Worm (Caenorhabditis elegans) whole organism, young adult: Measurements from ENCODE around the gene sra-7.

Source experiments
- B0035.1 ChIP-seq: sonication (generic microtip); optimal IDR thresholded peaks from 2 replicates; lab custom pipeline; 2016; ENCODE audit warnings: missing genetic modification characterization, mild to moderate bottlenecking, missing compliant biosample characterization, missing genotype, missing genetic modification reagents
- D2030.7 ChIP-seq: fragments of 200-800 bp; sonication (Bioruptor generic); IDR thresholded peaks from 2 replicates; pipeline ENCODE4 v1.3.6; 2022; ENCODE audit warnings: missing genetic modification reagents, missing genetic modification characterization, missing compliant biosample characterization
- F22D6.2 ChIP-seq: sonication (generic microtip); optimal IDR thresholded peaks from 2 replicates; lab custom pipeline; 2016; ENCODE audit warnings: mild to moderate bottlenecking, missing genetic modification characterization, missing compliant biosample characterization
- F39B2.1 ChIP-seq: fragments of 200-800 bp; sonication (Bioruptor generic); IDR thresholded peaks from 2 replicates; pipeline ENCODE4 v1.3.6; 2022; ENCODE audit warnings: missing genetic modification reagents, missing genetic modification characterization, missing compliant biosample characterization
- K11D2.4 ChIP-seq: fragments of 200-800 bp; sonication (Bioruptor generic); IDR thresholded peaks from 2 replicates; pipeline ENCODE4 v1.3.6; 2022; ENCODE audit warnings: missing genetic modification reagents, missing genetic modification characterization, missing compliant biosample characterization
- Y56A3A.18 ChIP-seq: fragments of 200-800 bp; sonication (Bioruptor generic); IDR thresholded peaks from 2 replicates; pipeline ENCODE4 v1.3.6; 2022; ENCODE audit warnings: missing genetic modification reagents, missing genetic modification characterization, missing compliant biosample characterization
- Y79H2A.3 ChIP-seq: fragments of 200-800 bp; sonication (Bioruptor generic); conservative IDR thresholded peaks from 2 replicates; pipeline ENCODE4 v1.3.6; 2022; ENCODE audit warnings: missing genetic modification reagents, missing genetic modification characterization, missing compliant biosample characterization
- aptf-3 ChIP-seq: fragments of 200-800 bp; sonication (Bioruptor generic); IDR thresholded peaks from 2 replicates; pipeline ENCODE4 v1.3.6; 2022; ENCODE audit warnings: missing genetic modification characterization, missing compliant biosample characterization
- atf-7 ChIP-seq: sonication (generic microtip); optimal IDR thresholded peaks from 2 replicates; lab custom pipeline; 2017; ENCODE audit warnings: mild to moderate bottlenecking, missing genetic modification characterization, missing compliant biosample characterization
- attf-5 ChIP-seq: fragments of 200-800 bp; sonication (Bioruptor generic); optimal IDR thresholded peaks from 2 replicates; lab custom pipeline; 2018; ENCODE audit warnings: mild to moderate bottlenecking, missing genetic modification characterization, missing compliant biosample characterization
- attf-6 ChIP-seq: fragments of 200-800 bp; sonication (Bioruptor generic); IDR thresholded peaks from 2 replicates; pipeline ENCODE4 v1.3.6; 2022; ENCODE audit warnings: missing genetic modification reagents, missing genetic modification characterization, missing compliant biosample characterization
- cebp-2 ChIP-seq: fragments of 200-800 bp; sonication (Bioruptor generic); IDR thresholded peaks from 2 replicates; pipeline ENCODE4 v1.3.6; 2022; ENCODE audit warnings: missing genetic modification characterization, missing compliant biosample characterization
- chd-7 ChIP-seq: sonication (generic microtip); optimal IDR thresholded peaks from 2 replicates; lab custom pipeline; 2016; ENCODE audit warnings: mild to moderate bottlenecking, missing genetic modification characterization, moderate library complexity, missing compliant biosample characterization
- egl-44 ChIP-seq: fragments of 200-800 bp; sonication (Bioruptor generic); IDR thresholded peaks from 2 replicates; pipeline ENCODE4 v1.3.6; 2022; ENCODE audit warnings: missing genetic modification reagents, missing genetic modification characterization, missing compliant biosample characterization
- hmg-1.2 ChIP-seq: fragments of 200-800 bp; sonication (Bioruptor generic); IDR thresholded peaks from 2 replicates; pipeline ENCODE4 v1.3.6; 2022; ENCODE audit warnings: missing genetic modification reagents, missing genetic modification characterization, missing compliant biosample characterization
- hmg-20 ChIP-seq: fragments of 200-800 bp; sonication (Bioruptor generic); IDR thresholded peaks from 2 replicates; pipeline ENCODE4 v1.3.6; 2022; ENCODE audit warnings: missing genetic modification reagents, missing genetic modification characterization, missing compliant biosample characterization
- madf-3 ChIP-seq: fragments of 200-800 bp; sonication (Bioruptor generic); IDR thresholded peaks from 2 replicates; pipeline ENCODE4 v1.3.6; 2022; ENCODE audit warnings: missing genetic modification reagents, missing genetic modification characterization, missing compliant biosample characterization
- madf-6 ChIP-seq: fragments of 200-800 bp; sonication (Bioruptor generic); IDR thresholded peaks from 2 replicates; pipeline ENCODE4 v1.3.6; 2022; ENCODE audit warnings: missing genetic modification reagents, missing genetic modification characterization, missing compliant biosample characterization
- mes-4 ChIP-seq: sonication (generic microtip); optimal IDR thresholded peaks from 2 replicates; lab custom pipeline; 2016; ENCODE audit warnings: missing genotype, missing genetic modification characterization, missing compliant biosample characterization
- nfyb-1 ChIP-seq: fragments of 200-800 bp; sonication (Bioruptor generic); IDR thresholded peaks from 2 replicates; pipeline ENCODE4 v1.3.6; 2022; ENCODE audit warnings: missing genetic modification reagents, missing genetic modification characterization, missing compliant biosample characterization
- nhr-80 ChIP-seq: sonication (generic microtip); optimal IDR thresholded peaks from 2 replicates; lab custom pipeline; 2016; ENCODE audit warnings: missing genetic modification characterization, missing compliant biosample characterization
- sea-2 ChIP-seq: fragments of 200-800 bp; sonication (Bioruptor generic); IDR thresholded peaks from 2 replicates; pipeline ENCODE4 v1.3.6; 2022; ENCODE audit warnings: missing genetic modification characterization, missing compliant biosample characterization
- snpc-3.4 ChIP-seq: sonication (generic microtip); optimal IDR thresholded peaks from 2 replicates; lab custom pipeline; 2017; ENCODE audit warnings: missing genetic modification characterization, mild to moderate bottlenecking, missing compliant biosample characterization, antibody characterized with exemption, moderate library complexity, missing genotype, missing genetic modification reagents
- tbx-9 ChIP-seq: sonication (generic microtip); optimal IDR thresholded peaks from 2 replicates; lab custom pipeline; 2016; ENCODE audit warnings: borderline replicate concordance, missing genetic modification characterization, inconsistent platforms, missing compliant biosample characterization
- unc-130 ChIP-seq: sonication (generic microtip); optimal IDR thresholded peaks from 2 replicates; lab custom pipeline; 2016; ENCODE audit warnings: missing genetic modification reagents, missing genetic modification characterization, missing compliant biosample characterization
- unc-62 ChIP-seq: fragments of 150-350 bp; optimal IDR thresholded peaks from 2 replicates; lab custom pipeline; 2014; ENCODE audit warnings: missing biosample characterization, missing genetic modification reagents, missing genetic modification characterization
- zim-3 ChIP-seq: sonication (generic microtip); optimal IDR thresholded peaks from 2 replicates; lab custom pipeline; 2017; ENCODE audit warnings: mild to moderate bottlenecking, missing genetic modification characterization, moderate library complexity, missing compliant biosample characterization

The sra-7 gene

DNA sequence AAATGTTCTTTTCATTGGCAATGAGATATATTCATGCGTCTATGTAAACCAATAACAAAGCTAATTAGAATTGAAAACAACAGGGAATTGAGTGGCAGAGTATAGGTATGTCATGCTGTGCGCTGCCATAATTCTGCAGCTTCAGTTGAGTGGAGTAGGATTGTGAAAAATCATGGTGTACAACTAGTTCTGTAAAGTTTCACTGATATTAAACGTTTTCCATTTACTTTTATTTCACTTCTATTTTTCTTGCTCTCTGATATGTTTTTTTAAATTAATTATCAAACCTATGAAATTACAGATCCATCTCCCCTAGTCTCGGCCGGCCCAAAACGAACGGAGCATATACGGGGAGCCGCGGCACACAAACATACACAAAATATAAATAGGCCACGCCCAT, 31.2 kb downstream of the sra-7 start, which contains the start of gene exc-7:
Gene exc-7 (plus strand): TSS at position 301 of the 400 bp plus-strand sequence.
- TF ChIP-seq atf-7 (tag; lab: Kevin White, UChicago) (no peak), cebp-2 (GFP tag; lab: Robert Waterston, UW) (no peak), hmg-1.2 (GFP tag; lab: Robert Waterston, UW) (no peak), zim-3 (tag; lab: Kevin White, UChicago) (no peak), madf-3 (GFP tag; lab: Robert Waterston, UW) (no peak), sea-2 (GFP tag; lab: Robert Waterston, UW) (no peak), Y56A3A.18 (GFP tag; lab: Robert Waterston, UW) (no peak), snpc-3.4 (tag; lab: Kevin White, UChicago) (no peak), F22D6.2 (tag; lab: Kevin White, UChicago) (no peak)
- TF ChIP-seq, all 124 proteins: peak for 0

DNA sequence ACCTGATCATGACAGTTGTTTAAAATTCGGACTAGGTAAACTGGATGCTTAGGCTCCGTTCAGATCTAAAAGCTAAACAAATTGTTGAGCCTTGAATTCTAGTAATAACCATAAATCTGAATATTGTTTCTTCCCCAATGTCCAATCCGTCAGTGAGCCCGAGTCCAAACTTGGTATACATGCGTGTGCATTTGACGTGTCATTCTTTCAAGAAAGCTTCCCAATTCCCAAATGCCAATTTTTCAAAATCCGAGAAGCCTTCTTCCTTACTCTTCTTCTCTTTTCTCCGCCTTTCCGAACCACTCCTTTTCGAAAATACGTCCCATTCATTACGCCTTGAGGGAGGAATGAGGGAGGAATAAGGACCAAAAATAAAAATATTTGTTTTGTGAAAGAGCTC, 32.2 kb downstream of the sra-7 start:
- TF ChIP-seq attf-5 (no peak), snpc-3.4 (tag; lab: Kevin White, UChicago) (no peak), chd-7 (tag; lab: Kevin White, UChicago) (no peak), F39B2.1 (GFP tag; lab: Robert Waterston, UW) (no peak), B0035.1 (no peak), D2030.7 (GFP tag; lab: Robert Waterston, UW) (no peak), mes-4 (tag; lab: Kevin White, UChicago) (no peak), tbx-9 (tag; lab: Kevin White, UChicago) (no peak), egl-44 (GFP tag; lab: Robert Waterston, UW) (no peak), nhr-80 (tag; lab: Kevin White, UChicago) (no peak), zim-3 (tag; lab: Kevin White, UChicago) (no peak), K11D2.4 (GFP tag; lab: Robert Waterston, UW) (no peak), unc-130 (GFP tag; lab: Kevin White, UChicago) (no peak), aptf-3 (GFP tag; lab: Robert Waterston, UW) (no peak)

DNA sequence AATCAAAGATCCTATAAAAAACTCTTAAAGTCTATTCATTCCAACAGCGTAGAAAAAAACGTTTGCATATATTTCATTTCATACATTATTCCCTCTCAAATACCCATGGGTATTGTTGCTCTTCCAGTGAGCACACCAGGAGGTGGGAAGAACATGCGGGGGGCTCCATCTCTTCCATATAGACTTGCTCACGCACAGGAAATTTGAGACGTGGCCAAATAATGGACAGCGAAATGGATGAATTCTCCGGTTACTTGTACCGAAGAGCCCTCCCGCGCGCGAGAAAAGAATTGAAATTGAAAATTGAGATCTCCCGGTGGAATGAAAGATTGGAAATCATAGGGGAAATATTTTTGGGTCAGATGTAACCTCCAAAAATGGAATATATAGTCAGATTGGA, 33.1 kb downstream of the sra-7 start:
- TF ChIP-seq attf-6 (GFP tag; lab: Robert Waterston, UW), result no peak
- TF ChIP-seq nfyb-1 (GFP tag; lab: Robert Waterston, UW), result 0 out of 2 replicates have a peak, but pooled peaks have one; percentile 33

DNA sequence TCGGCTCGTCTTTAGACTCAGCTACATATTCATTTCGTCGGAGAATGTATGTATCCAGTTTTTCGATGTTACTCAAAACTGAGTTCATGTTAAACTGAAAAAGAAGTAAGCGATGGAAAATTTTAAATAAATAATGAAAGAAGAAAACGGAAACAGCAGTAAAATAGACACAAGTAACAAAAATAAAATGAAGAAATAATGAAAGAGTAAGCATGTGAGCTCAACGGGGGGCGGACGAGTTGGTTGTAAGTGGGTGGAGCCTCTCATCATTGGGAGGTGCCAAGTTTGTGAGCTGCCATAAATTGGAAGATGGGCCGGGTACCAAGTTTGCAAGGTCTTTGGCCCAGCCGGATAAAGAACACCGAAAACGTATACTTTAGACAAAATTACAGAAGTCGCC, 39.0 kb downstream of the sra-7 start, which contains the start of gene wee-1.1:
Gene wee-1.1 (minus strand): TSS at position 101 of the 400 bp plus-strand sequence.
- no peak for TF ChIP-seq F39B2.1 (GFP tag; lab: Robert Waterston, UW)
- TF ChIP-seq Y56A3A.18 (GFP tag; lab: Robert Waterston, UW), result no peak
- TF ChIP-seq unc-62 (GFP tag; lab: Kevin White, UChicago), result no peak

DNA sequence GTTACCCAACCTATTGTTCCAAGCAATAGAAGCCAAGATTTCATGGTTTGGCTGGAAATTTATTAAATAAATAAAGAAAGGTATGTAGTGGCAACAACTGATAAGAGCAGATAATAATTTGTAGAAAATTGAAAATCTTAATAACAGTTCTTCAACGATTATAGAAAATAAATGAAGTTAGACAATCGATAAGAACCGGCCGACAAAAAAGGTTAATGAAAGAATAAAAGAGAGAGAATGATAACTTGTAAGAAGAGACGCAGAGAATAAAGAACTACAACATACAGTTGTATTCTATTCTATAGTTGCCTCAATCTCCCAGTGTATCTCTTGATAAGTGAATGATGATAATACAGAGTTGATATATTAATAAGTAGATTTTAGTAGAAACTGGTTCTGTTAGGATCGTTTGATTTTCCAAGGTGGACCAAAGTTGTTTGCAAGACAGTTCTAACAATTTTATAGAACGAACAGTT, 42.3 kb downstream of the sra-7 start, which contains the start of gene ugt-58:
Gene ugt-58 (minus strand): TSS at position 51 of the 476 bp plus-strand sequence.
- TF ChIP-seq hmg-20 (GFP tag; lab: Robert Waterston, UW) (no peak), K11D2.4 (GFP tag; lab: Robert Waterston, UW) (no peak), chd-7 (tag; lab: Kevin White, UChicago) (no peak), nhr-80 (tag; lab: Kevin White, UChicago) (peak; percentile 5), madf-6 (GFP tag; lab: Robert Waterston, UW) (no peak)

ce11 chrII:9589667-9590066, 45.2 kb downstream of the sra-7 start, which contains the start of gene eral-1:
TSS of gene eral-1 (minus strand) at chrII:9589767.
- TF ChIP-seq Y79H2A.3 (no peak), madf-6 (GFP tag; lab: Robert Waterston, UW) (no peak), zim-3 (tag; lab: Kevin White, UChicago) (no peak), D2030.7 (GFP tag; lab: Robert Waterston, UW) (no peak)
- TF ChIP-seq, all 124 proteins: peak for 0
